5 worm cellular contexts compared by ENCODE assay signal in the genomic region with DNA sequence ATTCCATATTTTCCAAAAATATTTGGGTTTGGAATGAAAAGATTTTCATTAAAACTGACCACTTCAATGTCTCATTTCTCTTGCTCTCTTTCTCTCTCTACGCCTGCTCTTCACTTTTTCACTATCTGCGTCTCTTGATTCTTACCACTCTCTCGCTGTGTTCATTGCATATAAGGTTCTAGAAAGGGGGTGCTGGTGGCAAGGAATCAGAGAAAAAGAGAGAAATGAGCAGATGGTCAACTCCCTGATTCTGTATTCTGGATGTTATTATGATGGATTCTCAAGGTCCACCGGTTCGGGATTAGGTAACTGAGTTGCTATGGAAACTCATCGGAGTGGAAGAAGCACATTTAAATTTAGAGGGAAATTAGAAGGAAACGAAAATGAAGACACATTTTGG.
TF ChIP-seq lines count a peak whose summit lies in the region.

No protein-coding gene starts in this region.

TF ChIP-seq in whole organism, L1 larva, 84 proteins besides CTCF, POLR2A, EP300 and RAD21:
- TF ChIP-seq lin-35 (GFP tag; optimal IDR thresholded peaks at IDR 0.05; lab: Kevin White, UChicago), result peak in 1 of 2 experiments; percentile 5
- TF ChIP-seq aha-1 (tag; optimal IDR thresholded peaks at IDR 0.05; lab: Kevin White, UChicago), result no peak
- TF ChIP-seq efl-1 (optimal IDR thresholded peaks at IDR 0.05; lab: Kevin White, UChicago), result peak; percentile 36 to 44
- TF ChIP-seq efl-1 (GFP tag; optimal IDR thresholded peaks at IDR 0.05 in 1 of 2; lab: Kevin White, UChicago), result no peak
- TF ChIP-seq fkh-8 (tag; optimal IDR thresholded peaks at IDR 0.05; lab: Kevin White, UChicago), result peak; percentile 29
- TF ChIP-seq lin-39 (tag; optimal IDR thresholded peaks at IDR 0.05; lab: Kevin White, UChicago), result no peak
- no peak for TF ChIP-seq vab-15 (tag; optimal IDR thresholded peaks at IDR 0.05; lab: Kevin White, UChicago)
- TF ChIP-seq efl-3 (GFP tag; optimal IDR thresholded peaks at IDR 0.05; lab: Kevin White, UChicago), result no peak
- TF ChIP-seq mep-1 (tag; optimal IDR thresholded peaks at IDR 0.05; lab: Kevin White, UChicago), result peak; percentile 5
- TF ChIP-seq rnt-1 (tag; optimal IDR thresholded peaks at IDR 0.05; lab: Kevin White, UChicago), result peak; percentile 9
- TF ChIP-seq C04F5.9 (tag; optimal IDR thresholded peaks at IDR 0.05; lab: Kevin White, UChicago), result no peak
- peak; percentile 49 for TF ChIP-seq lin-14 (GFP tag; optimal IDR thresholded peaks at IDR 0.05; lab: Kevin White, UChicago)
- no peak for TF ChIP-seq skn-1 (tag; optimal IDR thresholded peaks at IDR 0.05; lab: Kevin White, UChicago)
- TF ChIP-seq ceh-82 (tag; optimal IDR thresholded peaks at IDR 0.05; lab: Kevin White, UChicago), result peak in 1 of 3 experiments; percentile 4
- TF ChIP-seq zag-1 (tag; optimal IDR thresholded peaks at IDR 0.05; lab: Kevin White, UChicago), result no peak

TF ChIP-seq in whole organism, L2 larva, 48 proteins besides CTCF, POLR2A, EP300 and RAD21:
- TF ChIP-seq C34F6.9 (tag; optimal IDR thresholded peaks at IDR 0.05; lab: Kevin White, UChicago) (peak; percentile 37), nhr-129 (tag; optimal IDR thresholded peaks at IDR 0.05; lab: Kevin White, UChicago) (no peak), unc-55 (GFP tag; optimal IDR thresholded peaks at IDR 0.05; lab: Kevin White, UChicago) (peak; percentile 47)

TF ChIP-seq in whole organism, L3 larva, 47 proteins besides CTCF, POLR2A, EP300 and RAD21:
- TF ChIP-seq snpc-4 (tag; optimal IDR thresholded peaks at IDR 0.05; lab: Kevin White, UChicago) (no peak), nfya-1 (tag; optimal IDR thresholded peaks at IDR 0.05; lab: Kevin White, UChicago; ENCODE audit: insufficient read depth) (peak; percentile 22)

TF ChIP-seq in whole organism, late embryonic, 69 proteins besides CTCF, POLR2A, EP300 and RAD21:
- no peak for TF ChIP-seq elt-2 (tag; optimal IDR thresholded peaks at IDR 0.05; lab: Kevin White, UChicago)
- no peak for TF ChIP-seq pros-1 (tag; optimal IDR thresholded peaks at IDR 0.05; lab: Kevin White, UChicago)
- peak; percentile 22 for TF ChIP-seq ref-2 (tag; optimal IDR thresholded peaks at IDR 0.05; lab: Kevin White, UChicago)
- TF ChIP-seq nfya-1 (tag; optimal IDR thresholded peaks at IDR 0.05; lab: Kevin White, UChicago), result peak; percentile 38
- no peak for TF ChIP-seq Y22D7AL.16 (tag; optimal IDR thresholded peaks at IDR 0.05; lab: Kevin White, UChicago)
- TF ChIP-seq hlh-13 (GFP tag; optimal IDR thresholded peaks at IDR 0.05; lab: Kevin White, UChicago), result no peak
- TF ChIP-seq che-1 (tag; optimal IDR thresholded peaks at IDR 0.05; lab: Kevin White, UChicago), result no peak

TF ChIP-seq in whole organism, mixed stage, embryonic, 35 proteins besides CTCF, POLR2A, EP300 and RAD21:
- TF ChIP-seq cnd-1 (tag; optimal IDR thresholded peaks at IDR 0.05; lab: Kevin White, UChicago), result peak; percentile 91
- TF ChIP-seq ceh-43 (GFP tag; optimal IDR thresholded peaks at IDR 0.05; lab: Kevin White, UChicago), result no peak
- peak; percentile 78 for TF ChIP-seq ces-1 (GFP tag; optimal IDR thresholded peaks at IDR 0.05; lab: Kevin White, UChicago)
- TF ChIP-seq snpc-4 (tag; optimal IDR thresholded peaks at IDR 0.05; lab: Kevin White, UChicago), result no peak
- TF ChIP-seq mep-1 (tag; optimal IDR thresholded peaks at IDR 0.05; lab: Kevin White, UChicago), result peak; percentile 72
- TF ChIP-seq hlh-1 (tag; optimal IDR thresholded peaks at IDR 0.05; lab: Kevin White, UChicago), result no peak
- TF ChIP-seq mls-2 (tag; optimal IDR thresholded peaks at IDR 0.05; lab: Kevin White, UChicago), result peak; percentile 21
- no peak for TF ChIP-seq sptf-1 (tag; optimal IDR thresholded peaks at IDR 0.05; lab: Kevin White, UChicago)
- peak; percentile 67 for TF ChIP-seq lin-32 (GFP tag; optimal IDR thresholded peaks at IDR 0.05; lab: Kevin White, UChicago)
- TF ChIP-seq nhr-28 (tag; optimal IDR thresholded peaks at IDR 0.05; lab: Kevin White, UChicago), result no peak
- TF ChIP-seq unc-120 (tag; optimal IDR thresholded peaks at IDR 0.05; lab: Kevin White, UChicago; ENCODE audit: poor library complexity, severe bottlenecking), result peak; percentile 47
- peak; percentile 4 for TF ChIP-seq lsy-2 (tag; optimal IDR thresholded peaks at IDR 0.05; lab: Kevin White, UChicago)
- no peak for TF ChIP-seq nhr-76 (tag; optimal IDR thresholded peaks at IDR 0.05; lab: Kevin White, UChicago)
- no peak for TF ChIP-seq elt-3 (tag; optimal IDR thresholded peaks at IDR 0.05; lab: Kevin White, UChicago)
- no peak for TF ChIP-seq lin-13 (tag; optimal IDR thresholded peaks at IDR 0.05; lab: Kevin White, UChicago)
- TF ChIP-seq M03D4.4 (tag; optimal IDR thresholded peaks at IDR 0.05; lab: Kevin White, UChicago), result no peak
- no peak for TF ChIP-seq blmp-1 (tag; optimal IDR thresholded peaks at IDR 0.05; lab: Kevin White, UChicago)
